Worm (Caenorhabditis elegans) whole organism, L4 larva: ENCODE results near the gene F13E6.1.

Source experiments
- F37D6.2 ChIP-seq: sonication (generic microtip); optimal IDR thresholded peaks from 2 replicates; lab custom pipeline; 2016; ENCODE audit warnings: mild to moderate bottlenecking, missing genetic modification characterization, missing compliant biosample characterization
- F44E2.7 ChIP-seq: fragments of 200-800 bp; sonication (Bioruptor generic); IDR thresholded peaks from 2 replicates; pipeline ENCODE4 v2.1.2; 2022; ENCODE audit warnings: missing genetic modification characterization, missing compliant biosample characterization
- F49E8.2 ChIP-seq: sonication (generic microtip); optimal IDR thresholded peaks from 2 replicates; lab custom pipeline; 2016; ENCODE audit warnings: missing compliant biosample characterization, mild to moderate bottlenecking, missing genetic modification characterization, borderline replicate concordance
- ama-1 ChIP-seq: fragments of 150-350 bp; optimal IDR thresholded peaks from 2 replicates; lab custom pipeline; 2014; ENCODE audit warnings: inconsistent platforms, mixed read lengths
- attf-4 ChIP-seq: sonication (generic microtip); optimal IDR thresholded peaks from 3 replicates; lab custom pipeline; 2017; ENCODE audit warnings: missing biosample characterization, missing genetic modification characterization
- ceh-82 ChIP-seq: sonication (generic microtip); optimal IDR thresholded peaks from 2 replicates; lab custom pipeline; 2017; ENCODE audit warnings: missing biosample characterization, missing genetic modification characterization
- cey-2 ChIP-seq: sonication (generic microtip); optimal IDR thresholded peaks from 3 replicates; lab custom pipeline; 2017; ENCODE audit warnings: missing genetic modification characterization, mild to moderate bottlenecking, missing compliant biosample characterization, antibody characterized with exemption, borderline replicate concordance; ENCODE audit not compliant: insufficient read depth
- daf-16 ChIP-seq, 3 experiments: sonication (generic microtip); optimal IDR thresholded peaks; 2 replicates each; lab custom pipeline; 2016 to 2017; ENCODE audit warnings: missing genetic modification characterization in 3 of 3, missing genetic modification reagents in 3 of 3, mild to moderate bottlenecking in 2 of 3, missing compliant biosample characterization in 2 of 3, missing biosample characterization in 1 of 3, moderate library complexity in 1 of 3
- dmd-6 ChIP-seq: fragments of 200-800 bp; sonication (Bioruptor generic); IDR thresholded peaks from 2 replicates; pipeline ENCODE4 v1.3.6; 2022; ENCODE audit warnings: missing genetic modification reagents, missing genetic modification characterization, missing compliant biosample characterization
- dve-1 ChIP-seq: sonication (generic microtip); optimal IDR thresholded peaks from 2 replicates; lab custom pipeline; 2017; ENCODE audit warnings: antibody characterized with exemption, mild to moderate bottlenecking, missing genetic modification characterization, missing compliant biosample characterization; ENCODE audit not compliant: insufficient read depth
- fkh-10 ChIP-seq: fragments of 150-350 bp; optimal IDR thresholded peaks from 2 replicates; lab custom pipeline; 2014; ENCODE audit warnings: missing biosample characterization, missing genetic modification reagents, missing genetic modification characterization
- hlh-11 ChIP-seq: fragments of 200-800 bp; sonication (Bioruptor generic); optimal IDR thresholded peaks from 2 replicates; lab custom pipeline; 2018; ENCODE audit warnings: mild to moderate bottlenecking, missing genetic modification characterization, missing compliant biosample characterization
- hlh-30 ChIP-seq: sonication (generic microtip); optimal IDR thresholded peaks from 2 replicates; lab custom pipeline; 2017; ENCODE audit warnings: antibody characterized with exemption, mild to moderate bottlenecking, missing genetic modification characterization, missing compliant biosample characterization; ENCODE audit not compliant: insufficient read depth
- lim-7 ChIP-seq: fragments of 200-800 bp; sonication (Bioruptor generic); IDR thresholded peaks from 2 replicates; pipeline ENCODE4 v1.3.6; 2022; ENCODE audit warnings: missing genetic modification characterization, missing compliant biosample characterization
- lin-15B ChIP-seq: fragments of 150-350 bp; sonication (generic microtip); optimal IDR thresholded peaks from 3 replicates; lab custom pipeline; 2014; ENCODE audit warnings: missing biosample characterization, missing genetic modification characterization
- lsy-2 ChIP-seq, 2 experiments: fragments of 150-350 bp in 1 of 2; sonication (generic microtip) in 1 of 2; optimal IDR thresholded peaks; 2 replicates each; lab custom pipeline; 2014 to 2017; ENCODE audit warnings: missing biosample characterization in 2 of 2, missing genetic modification characterization in 2 of 2
- mdl-1 ChIP-seq, 2 experiments: fragments of 150-350 bp in 1 of 2; sonication (generic microtip) in 1 of 2; optimal IDR thresholded peaks; 2 replicates each; lab custom pipeline; 2014 to 2017; ENCODE audit warnings: missing biosample characterization in 2 of 2, missing genetic modification characterization in 2 of 2
- mxl-3 ChIP-seq: fragments of 200-800 bp; sonication (Bioruptor generic); optimal IDR thresholded peaks from 2 replicates; lab custom pipeline; 2018; ENCODE audit warnings: mild to moderate bottlenecking, missing genetic modification characterization, missing compliant biosample characterization
- nhr-102 ChIP-seq: sonication (generic microtip); optimal IDR thresholded peaks from 2 replicates; lab custom pipeline; 2016; ENCODE audit warnings: mild to moderate bottlenecking, missing genetic modification characterization, moderate library complexity, missing compliant biosample characterization
- nhr-25 ChIP-seq: sonication (generic microtip); optimal IDR thresholded peaks from 2 replicates; lab custom pipeline; 2017; ENCODE audit warnings: missing genetic modification characterization, mild to moderate bottlenecking, missing compliant biosample characterization, antibody characterized with exemption, moderate library complexity, borderline replicate concordance; ENCODE audit not compliant: insufficient read depth
- nhr-28 ChIP-seq: fragments of 150-350 bp; optimal IDR thresholded peaks from 2 replicates; lab custom pipeline; 2014; ENCODE audit warnings: missing biosample characterization, missing genetic modification characterization
- nhr-41 ChIP-seq: fragments of 200-800 bp; sonication (Bioruptor generic); IDR thresholded peaks from 2 replicates; pipeline ENCODE4 v1.3.6; 2022; ENCODE audit warnings: missing genetic modification reagents, missing genetic modification characterization, missing compliant biosample characterization
- nhr-48 ChIP-seq: sonication (generic microtip); optimal IDR thresholded peaks from 2 replicates; lab custom pipeline; 2016; ENCODE audit warnings: mild to moderate bottlenecking, missing genetic modification characterization, missing compliant biosample characterization
- nhr-77 ChIP-seq: fragments of 150-350 bp; optimal IDR thresholded peaks from 2 replicates; lab custom pipeline; 2014; ENCODE audit warnings: missing biosample characterization, missing genetic modification characterization
- php-3 ChIP-seq: fragments of 200-800 bp; sonication (Bioruptor generic); IDR thresholded peaks from 2 replicates; pipeline ENCODE4 v1.3.6; 2022; ENCODE audit warnings: missing genetic modification reagents, missing genetic modification characterization, missing compliant biosample characterization
- pqm-1 ChIP-seq: sonication (generic microtip); optimal IDR thresholded peaks from 2 replicates; lab custom pipeline; 2017; ENCODE audit warnings: missing biosample characterization, missing genetic modification characterization
- spr-3 ChIP-seq: fragments of 200-800 bp; sonication (Bioruptor generic); optimal IDR thresholded peaks from 2 replicates; lab custom pipeline; 2018; ENCODE audit warnings: mild to moderate bottlenecking, missing genetic modification characterization, missing compliant biosample characterization
- tra-1 ChIP-seq: fragments of 200-800 bp; sonication (Bioruptor generic); IDR thresholded peaks from 2 replicates; pipeline ENCODE4 v1.3.6; 2022; ENCODE audit warnings: missing genetic modification reagents, missing genetic modification characterization, missing compliant biosample characterization
- unc-130 ChIP-seq: sonication (generic microtip); optimal IDR thresholded peaks from 2 replicates; lab custom pipeline; 2016; ENCODE audit warnings: missing genetic modification reagents, missing genetic modification characterization, missing compliant biosample characterization
- unc-39 ChIP-seq: sonication (generic microtip); optimal IDR thresholded peaks from 2 replicates; lab custom pipeline; 2017; ENCODE audit warnings: missing biosample characterization, missing genetic modification characterization
- unc-62 ChIP-seq, 3 experiments: fragments of 150-350 bp in 1 of 3; sonication (generic microtip); optimal IDR thresholded peaks in 2 of 3; peaks in 1 of 3; 1 replicate in 1 of 3; 2 replicates in 2 of 3; lab custom pipeline; 2014 to 2017; ENCODE audit warnings: missing biosample characterization in 3 of 3, missing genetic modification characterization in 3 of 3, missing genetic modification reagents in 3 of 3, missing genotype in 1 of 3
- zfp-2 ChIP-seq: sonication (generic microtip); optimal IDR thresholded peaks from 2 replicates; lab custom pipeline; 2016; ENCODE audit warnings: mild to moderate bottlenecking, missing genetic modification characterization, missing compliant biosample characterization
- zip-11 ChIP-seq: fragments of 200-800 bp; sonication (Bioruptor generic); IDR thresholded peaks from 2 replicates; pipeline ENCODE4 v1.3.6; 2022; ENCODE audit warnings: missing genetic modification characterization, missing compliant biosample characterization
- zip-2 ChIP-seq: fragments of 150-350 bp; optimal IDR thresholded peaks from 2 replicates; lab custom pipeline; 2014; ENCODE audit warnings: missing biosample characterization, missing genetic modification characterization
- ztf-7 ChIP-seq: fragments of 150-350 bp; optimal IDR thresholded peaks from 2 replicates; lab custom pipeline; 2014; ENCODE audit warnings: missing biosample characterization, missing genetic modification characterization

The F13E6.1 gene

DNA sequence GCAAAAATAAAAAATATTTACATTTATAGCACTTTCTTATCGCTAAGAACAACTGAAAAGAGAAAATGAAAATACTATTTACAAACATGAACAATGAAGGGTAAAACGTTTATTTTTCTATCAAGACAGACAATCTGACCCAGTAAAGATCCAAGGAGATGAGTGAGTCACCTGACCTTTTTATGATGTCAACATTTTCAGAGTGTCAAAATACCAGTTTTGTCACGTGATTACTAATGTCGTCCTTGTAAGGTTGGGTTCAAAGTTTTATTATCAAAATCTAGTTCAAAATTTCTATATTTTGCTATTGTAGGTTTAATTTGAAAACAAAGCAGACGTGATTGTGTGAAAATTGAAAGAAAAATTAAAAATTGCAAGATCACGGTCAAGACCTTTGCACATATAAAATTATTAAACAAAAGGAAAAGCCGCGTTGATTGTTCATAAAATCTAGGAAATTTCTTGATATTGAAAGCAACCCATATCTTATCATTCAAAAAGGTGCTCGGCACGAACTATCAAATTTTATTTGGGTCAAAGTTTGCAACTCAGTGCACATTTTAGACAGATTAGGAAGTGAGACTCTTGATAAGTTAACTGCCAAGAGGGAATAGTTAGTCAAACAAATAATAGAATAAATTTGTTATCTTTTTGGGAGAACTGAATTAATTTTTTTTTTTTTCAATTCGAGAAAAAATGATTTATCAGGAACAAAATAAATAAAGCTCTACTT is 46.7 kb downstream of the F13E6.1 start:
- TF ChIP-seq pqm-1 (tag; lab: Kevin White, UChicago) = peak; percentile 56
- peak in 1 of 2 experiments; percentile 2 for TF ChIP-seq lsy-2 (tag; optimal IDR thresholded peaks at IDR 0.05; lab: Kevin White, UChicago)
- no peak for TF ChIP-seq F49E8.2 (tag; lab: Kevin White, UChicago)
- no peak for TF ChIP-seq unc-130 (GFP tag; lab: Kevin White, UChicago)
- no peak for TF ChIP-seq tra-1 (GFP tag; lab: Robert Waterston, UW)
- TF ChIP-seq F44E2.7 = no peak
- TF ChIP-seq hlh-30 = peak; percentile 77
- peak in 1 of 2 experiments; percentile 36 for TF ChIP-seq unc-62 (GFP tag; optimal IDR thresholded peaks at IDR 0.05 in 1 of 2; lab: Kevin White, UChicago)
- TF ChIP-seq unc-62 (tag; optimal IDR thresholded peaks at IDR 0.05; lab: Kevin White, UChicago) = no peak
- TF ChIP-seq dve-1 (tag; lab: Kevin White, UChicago) = peak; percentile 59
- TF ChIP-seq nhr-48 (tag; lab: Kevin White, UChicago) = no peak
- peak; percentile 26 for TF ChIP-seq nhr-28 (tag; lab: Kevin White, UChicago)
- no peak for TF ChIP-seq cey-2 (tag; lab: Kevin White, UChicago)
- no peak for TF ChIP-seq daf-16 (GFP tag; optimal IDR thresholded peaks at IDR 0.05; lab: Kevin White, UChicago)
- peak; percentile 79 for TF ChIP-seq daf-16 (tag; optimal IDR thresholded peaks at IDR 0.05; lab: Kevin White, UChicago)
- TF ChIP-seq lim-7 (GFP tag; lab: Robert Waterston, UW) = no peak
- peak; percentile 33 for TF ChIP-seq hlh-11 (tag; lab: Kevin White, UChicago)
- TF ChIP-seq php-3 (GFP tag; lab: Robert Waterston, UW) = peak; percentile 54; the same call in 1 of the 2 replicates

DNA sequence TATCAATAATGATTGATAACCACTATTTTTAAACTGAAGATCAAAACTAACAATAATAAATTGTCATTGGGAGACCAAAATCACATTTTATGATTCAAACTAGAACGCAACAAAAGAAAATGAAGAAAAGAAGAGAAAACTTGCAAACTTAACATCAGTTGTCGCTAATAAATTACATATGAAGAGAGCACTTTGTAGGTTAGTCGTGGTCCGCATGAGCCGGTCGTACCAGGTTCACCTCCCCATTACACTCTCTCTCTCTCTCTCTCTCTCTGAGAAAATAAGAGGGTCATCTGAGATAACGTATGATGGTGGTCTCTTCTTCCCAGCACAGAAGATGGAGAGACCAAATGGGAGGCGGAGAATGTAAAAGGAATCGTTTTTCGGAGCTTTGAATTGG is 47.8 kb downstream of the F13E6.1 start:
- TF ChIP-seq ceh-82 (tag; lab: Kevin White, UChicago) = no peak
- TF ChIP-seq zfp-2 = no peak
- no peak for TF ChIP-seq nhr-102
- TF ChIP-seq hlh-11 (tag; lab: Kevin White, UChicago) = peak; percentile 26
- TF ChIP-seq attf-4 (tag; lab: Kevin White, UChicago) = no peak
- no peak for TF ChIP-seq fkh-10 (GFP tag; lab: Kevin White, UChicago)

DNA sequence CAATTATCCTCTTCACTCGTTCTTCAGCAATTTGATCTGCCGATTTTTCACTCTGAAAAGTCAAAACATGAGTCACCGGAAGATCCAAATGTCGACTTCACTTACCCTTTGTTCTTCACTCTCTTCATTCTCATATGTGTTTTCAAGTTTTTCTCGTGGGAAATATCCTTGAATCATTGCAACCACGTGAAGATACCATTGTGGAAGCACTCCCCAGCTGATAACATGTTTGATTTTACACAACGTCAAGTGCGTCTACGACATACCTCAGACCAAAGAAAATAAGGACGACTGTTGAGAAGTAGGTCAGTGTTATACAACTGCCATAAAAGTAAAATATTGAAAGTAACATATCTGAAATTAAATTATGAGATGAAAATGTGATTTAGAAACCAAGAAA is 48.5 kb downstream of the F13E6.1 start, which contains the start of gene M79.2:
Gene M79.2, minus strand, starts transcription at position 354 of the 400 bp plus-strand sequence.
- TF ChIP-seq nhr-77 (peak; percentile 18), hlh-30 (peak; percentile 80), unc-39 (tag; lab: Kevin White, UChicago) (no peak), zip-11 (GFP tag; lab: Robert Waterston, UW) (no peak), nhr-28 (tag; lab: Kevin White, UChicago) (peak; percentile 31), nhr-102 (no peak), ama-1 (lab: Kevin White, UChicago) (no peak), dmd-6 (peak; percentile 37; the same call in 1 of the 2 replicates), mdl-1 (tag; optimal IDR thresholded peaks at IDR 0.05; lab: Kevin White, UChicago) (peak; percentile 6 to 41), hlh-11 (tag; lab: Kevin White, UChicago) (peak; percentile 9), dve-1 (tag; lab: Kevin White, UChicago) (peak; percentile 9), nhr-25 (no peak), mxl-3 (peak; percentile 71), nhr-48 (tag; lab: Kevin White, UChicago) (no peak), zip-2 (tag; lab: Kevin White, UChicago) (no peak), lin-15B (tag; lab: Kevin White, UChicago) (no peak), ztf-7 (tag; lab: Kevin White, UChicago) (no peak), spr-3 (GFP tag; lab: Kevin White, UChicago) (no peak), F37D6.2 (tag; lab: Kevin White, UChicago) (no peak), nhr-41 (GFP tag; lab: Robert Waterston, UW) (no peak)
